Fruit fly (Drosophila melanogaster) whole organism, embryonic: ENCODE results near the gene CG7789.

Source experiments
- CG10147 ChIP-seq: fragments of 200-800 bp; sonication (Bioruptor generic); optimal IDR thresholded peaks from 2 replicates; lab custom pipeline; 2019; ENCODE audit warnings: missing biosample characterization, mild to moderate bottlenecking, missing genetic modification characterization, moderate library complexity
- CG11696 ChIP-seq: fragments of 200-800 bp; sonication (Bioruptor generic); IDR thresholded peaks from 2 replicates; pipeline ENCODE4 v1.3.6; 2022; ENCODE audit warnings: missing biosample characterization, missing genetic modification characterization
- CG14710 ChIP-seq: fragments of 200-800 bp; sonication (Bioruptor generic); optimal IDR thresholded peaks from 3 replicates; lab custom pipeline; 2019; ENCODE audit warnings: missing biosample characterization, mild to moderate bottlenecking, missing genetic modification characterization, moderate library complexity
- CG15269 ChIP-seq: fragments of 200-800 bp; sonication (Bioruptor generic); optimal IDR thresholded peaks from 2 replicates; lab custom pipeline; 2018; ENCODE audit warnings: missing biosample characterization, mild to moderate bottlenecking, missing genetic modification characterization, moderate library complexity
- CG16863 ChIP-seq: fragments of 200-800 bp; sonication (Bioruptor generic); optimal IDR thresholded peaks from 3 replicates; lab custom pipeline; 2016; ENCODE audit warnings: missing biosample characterization, missing genetic modification characterization
- CG18599 ChIP-seq: fragments of 200-800 bp; sonication (Bioruptor generic); optimal IDR thresholded peaks from 3 replicates; lab custom pipeline; 2017; ENCODE audit warnings: missing biosample characterization, missing genetic modification characterization, mild to moderate bottlenecking, moderate library complexity, missing genetic modification reagents
- CG2116 ChIP-seq: fragments of 200-800 bp; sonication (Bioruptor generic); optimal IDR thresholded peaks from 3 replicates; lab custom pipeline; 2018; ENCODE audit warnings: missing biosample characterization, mild to moderate bottlenecking, missing genetic modification characterization
- CG31365 ChIP-seq: fragments of 200-800 bp; sonication (Bioruptor generic); optimal IDR thresholded peaks from 2 replicates; lab custom pipeline; 2018; ENCODE audit warnings: missing biosample characterization, mild to moderate bottlenecking, missing genetic modification characterization
- CG32532 ChIP-seq: fragments of 200-800 bp; sonication (Bioruptor generic); IDR thresholded peaks from 2 replicates; pipeline ENCODE4 v1.3.6; 2022; ENCODE audit warnings: missing biosample characterization, missing genetic modification characterization
- CG32767 ChIP-seq: fragments of 200-800 bp; sonication (Bioruptor generic); IDR thresholded peaks from 2 replicates; pipeline ENCODE4 v1.3.6; 2022; ENCODE audit warnings: missing biosample characterization, missing genetic modification characterization
- CG3838 ChIP-seq: fragments of 200-800 bp; sonication (Bioruptor generic); optimal IDR thresholded peaks from 3 replicates; lab custom pipeline; 2016; ENCODE audit warnings: missing biosample characterization, missing genetic modification characterization
- CG4820 ChIP-seq: fragments of 200-800 bp; sonication (Bioruptor generic); optimal IDR thresholded peaks from 3 replicates; lab custom pipeline; 2016; ENCODE audit warnings: missing biosample characterization, missing genetic modification characterization
- CG5245 ChIP-seq: fragments of 200-800 bp; sonication (Bioruptor generic); optimal IDR thresholded peaks from 3 replicates; lab custom pipeline; 2016; ENCODE audit warnings: missing biosample characterization, missing genetic modification characterization
- CG8281 ChIP-seq: fragments of 200-800 bp; sonication (Bioruptor generic); optimal IDR thresholded peaks from 2 replicates; lab custom pipeline; 2018; ENCODE audit warnings: missing biosample characterization, mild to moderate bottlenecking, missing genetic modification characterization, moderate library complexity
- CG8765 ChIP-seq: fragments of 200-800 bp; sonication (Bioruptor generic); IDR thresholded peaks from 2 replicates; pipeline ENCODE4 v1.3.6; 2022; ENCODE audit warnings: missing biosample characterization, missing genetic modification characterization
- CG9876 ChIP-seq: fragments of 200-800 bp; sonication (Bioruptor generic); optimal IDR thresholded peaks from 2 replicates; lab custom pipeline; 2016; ENCODE audit warnings: missing biosample characterization, missing genetic modification characterization
- CHES-1-like ChIP-seq: fragments of 200-800 bp; sonication (Bioruptor generic); optimal IDR thresholded peaks from 2 replicates; lab custom pipeline; 2016; ENCODE audit warnings: missing biosample characterization, missing genetic modification characterization
- Dip3 ChIP-seq: fragments of 200-800 bp; sonication (Bioruptor generic); optimal IDR thresholded peaks from 3 replicates; lab custom pipeline; 2016; ENCODE audit warnings: missing biosample characterization, missing genetic modification characterization
- Doc2 ChIP-seq: fragments of 200-800 bp; sonication (Bioruptor generic); IDR thresholded peaks from 2 replicates; pipeline ENCODE4 v1.3.6; 2022; ENCODE audit warnings: missing biosample characterization, missing genetic modification characterization
- Dref ChIP-seq: fragments of 200-800 bp; sonication (Bioruptor generic); IDR thresholded peaks from 2 replicates; pipeline ENCODE4 v1.3.6; 2022; ENCODE audit warnings: missing biosample characterization, missing genetic modification characterization
- Gug ChIP-seq: fragments of 200-800 bp; sonication (Bioruptor generic); IDR thresholded peaks from 4 replicates; pipeline ENCODE4 v1.3.6; 2022; ENCODE audit warnings: missing biosample characterization, missing genetic modification characterization
- Hr39 ChIP-seq: fragments of >200 bp; optimal IDR thresholded peaks from 2 replicates; lab custom pipeline; 2017
- Hsf ChIP-seq: fragments of 200-800 bp; sonication (Bioruptor generic); optimal IDR thresholded peaks from 3 replicates; lab custom pipeline; 2016; ENCODE audit warnings: missing biosample characterization, missing genetic modification characterization
- Oli ChIP-seq: fragments of 200-800 bp; sonication (Bioruptor generic); optimal IDR thresholded peaks from 2 replicates; lab custom pipeline; 2018; ENCODE audit warnings: missing biosample characterization, mild to moderate bottlenecking, missing genetic modification characterization, moderate library complexity
- Ptx1 ChIP-seq: fragments of 200-800 bp; sonication (Bioruptor generic); IDR thresholded peaks from 2 replicates; pipeline ENCODE4 v1.3.6; 2022; ENCODE audit warnings: missing biosample characterization, missing genetic modification characterization
- Sin3A ChIP-seq: fragments of >200 bp; optimal IDR thresholded peaks from 2 replicates; lab custom pipeline; 2018
- ab ChIP-seq: fragments of 200-800 bp; sonication (Bioruptor generic); optimal IDR thresholded peaks from 2 replicates; lab custom pipeline; 2016; ENCODE audit warnings: missing biosample characterization, missing genetic modification characterization
- bowl ChIP-seq: fragments of 200-800 bp; sonication (Bioruptor generic); IDR thresholded peaks from 2 replicates; pipeline ENCODE4 v1.3.6; 2022; ENCODE audit warnings: missing biosample characterization, missing genetic modification characterization
- chm ChIP-seq: fragments of 200-800 bp; sonication (Bioruptor generic); IDR thresholded peaks from 2 replicates; pipeline ENCODE4 v1.3.6; 2022; ENCODE audit warnings: missing biosample characterization, missing genetic modification characterization
- corto ChIP-seq: fragments of 200-800 bp; sonication (Bioruptor generic); optimal IDR thresholded peaks from 2 replicates; lab custom pipeline; 2016; ENCODE audit warnings: missing biosample characterization, mild to moderate bottlenecking, missing genetic modification characterization, moderate library complexity
- crol ChIP-seq: fragments of 200-800 bp; sonication (Bioruptor generic); IDR thresholded peaks from 2 replicates; pipeline ENCODE4 v1.3.6; 2022; ENCODE audit warnings: missing biosample characterization, missing genetic modification characterization
- cwo ChIP-seq: fragments of 200-800 bp; sonication (Bioruptor generic); optimal IDR thresholded peaks from 3 replicates; lab custom pipeline; 2017; ENCODE audit warnings: missing biosample characterization, missing genetic modification characterization, mild to moderate bottlenecking, moderate library complexity, missing genetic modification reagents
- dati ChIP-seq: fragments of 200-800 bp; sonication (Bioruptor generic); IDR thresholded peaks from 2 replicates; pipeline ENCODE4 v1.3.6; 2022; ENCODE audit warnings: missing biosample characterization, missing genetic modification characterization
- dimm ChIP-seq: fragments of 200-800 bp; sonication (Bioruptor generic); IDR thresholded peaks from 2 replicates; pipeline ENCODE4 v1.3.6; 2022; ENCODE audit warnings: missing biosample characterization, missing genetic modification characterization
- dmrt11E ChIP-seq: fragments of 200-800 bp; sonication (Bioruptor generic); optimal IDR thresholded peaks from 3 replicates; lab custom pipeline; 2018; ENCODE audit warnings: missing biosample characterization, mild to moderate bottlenecking, missing genetic modification characterization, moderate library complexity
- en ChIP-seq: fragments of 200-800 bp; sonication (Bioruptor generic); optimal IDR thresholded peaks from 2 replicates; lab custom pipeline; 2016; ENCODE audit warnings: missing biosample characterization, missing genetic modification characterization
- ewg ChIP-seq: fragments of 200-800 bp; sonication (Bioruptor generic); optimal IDR thresholded peaks from 3 replicates; lab custom pipeline; 2017; ENCODE audit warnings: mild to moderate bottlenecking, missing biosample characterization, missing genetic modification reagents, missing genetic modification characterization
- exex ChIP-seq: fragments of 200-800 bp; sonication (Bioruptor generic); optimal IDR thresholded peaks from 4 replicates; lab custom pipeline; 2018; ENCODE audit warnings: missing biosample characterization, mild to moderate bottlenecking, missing genetic modification characterization, moderate library complexity
- fd64A ChIP-seq: fragments of 200-800 bp; sonication (Bioruptor generic); optimal IDR thresholded peaks from 3 replicates; lab custom pipeline; 2018; ENCODE audit warnings: missing biosample characterization, mild to moderate bottlenecking, missing genetic modification characterization
- fd96Cb ChIP-seq: fragments of 200-800 bp; sonication (Bioruptor generic); optimal IDR thresholded peaks from 2 replicates; lab custom pipeline; 2018; ENCODE audit warnings: missing biosample characterization, mild to moderate bottlenecking, missing genetic modification characterization, moderate library complexity
- fu2 ChIP-seq: fragments of 200-800 bp; sonication (Bioruptor generic); optimal IDR thresholded peaks from 2 replicates; lab custom pipeline; 2016; ENCODE audit warnings: missing biosample characterization, missing genetic modification characterization
- jumu ChIP-seq: fragments of 200-800 bp; sonication (Bioruptor generic); optimal IDR thresholded peaks from 3 replicates; lab custom pipeline; 2016; ENCODE audit warnings: missing biosample characterization, missing genetic modification characterization
- nom ChIP-seq: fragments of 200-800 bp; sonication (Bioruptor generic); optimal IDR thresholded peaks from 2 replicates; lab custom pipeline; 2017; ENCODE audit warnings: missing biosample characterization, missing genetic modification characterization, mild to moderate bottlenecking, moderate library complexity, missing genetic modification reagents
- otp ChIP-seq: fragments of 200-800 bp; sonication (Bioruptor generic); IDR thresholded peaks from 3 replicates; pipeline ENCODE4, ENCODE4 v1.3.6; 2022; ENCODE audit warnings: missing biosample characterization, missing genetic modification characterization
- run ChIP-seq: fragments of 200-800 bp; sonication (Bioruptor generic); optimal IDR thresholded peaks from 3 replicates; lab custom pipeline; 2018; ENCODE audit warnings: missing biosample characterization, mild to moderate bottlenecking, missing genetic modification characterization
- schlank ChIP-seq: fragments of 200-800 bp; sonication (Bioruptor generic); optimal IDR thresholded peaks from 2 replicates; lab custom pipeline; 2018; ENCODE audit warnings: missing biosample characterization, mild to moderate bottlenecking, missing genetic modification characterization
- shn ChIP-seq: fragments of 200-800 bp; sonication (Bioruptor generic); optimal IDR thresholded peaks from 3 replicates; lab custom pipeline; 2016; ENCODE audit warnings: missing biosample characterization, missing genetic modification characterization
- so ChIP-seq: fragments of 200-800 bp; sonication (Bioruptor generic); IDR thresholded peaks from 3 replicates; pipeline ENCODE4 v1.3.6; 2022; ENCODE audit warnings: missing biosample characterization, missing genetic modification characterization
- sug ChIP-seq: fragments of 200-800 bp; optimal IDR thresholded peaks from 2 replicates; lab custom pipeline; 2019; ENCODE audit warnings: missing biosample characterization, mild to moderate bottlenecking, missing genetic modification characterization, moderate library complexity
- trem ChIP-seq: fragments of 200-800 bp; optimal IDR thresholded peaks from 3 replicates; lab custom pipeline; 2019; ENCODE audit warnings: missing biosample characterization, mild to moderate bottlenecking, missing genetic modification characterization, moderate library complexity
- trh ChIP-seq: fragments of 200-800 bp; sonication (Bioruptor generic); optimal IDR thresholded peaks from 2 replicates; lab custom pipeline; 2016; ENCODE audit warnings: missing biosample characterization, missing genetic modification characterization
- twi ChIP-seq: fragments of 200-800 bp; optimal IDR thresholded peaks from 2 replicates; lab custom pipeline; 2019; ENCODE audit warnings: missing biosample characterization, mild to moderate bottlenecking, missing genetic modification characterization, moderate library complexity
- zen2 ChIP-seq: fragments of 200-800 bp; sonication (Bioruptor generic); IDR thresholded peaks from 3 replicates; pipeline ENCODE4 v1.3.6; 2022; ENCODE audit warnings: missing biosample characterization, missing genetic modification characterization; ENCODE audit not compliant: partially characterized antibody

Gene CG7789

DNA sequence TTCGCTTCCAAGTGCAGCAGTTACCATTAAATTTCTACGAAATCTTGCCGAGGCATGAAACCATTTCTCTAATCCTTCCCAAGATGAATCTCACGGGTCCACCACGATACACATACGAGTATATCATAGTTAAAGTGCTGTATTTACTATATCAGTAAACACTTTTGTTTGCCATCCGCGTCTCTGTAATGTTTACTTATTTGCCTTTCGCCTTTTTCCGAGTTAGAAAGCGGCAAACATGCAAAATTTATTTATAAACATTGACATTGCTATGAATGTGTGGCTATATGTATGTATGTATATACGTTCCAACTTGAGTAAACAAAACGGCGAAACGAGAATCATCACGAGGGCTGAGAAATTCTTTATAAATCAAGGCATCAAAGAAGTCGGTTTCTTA, 27.9 kb downstream of the CG7789 start (continued):
- TF ChIP-seq Dref (GFP tag; lab: Robert Waterston, UW) (no peak), schlank (tag; lab: Kevin White, UChicago) (no peak), exex (tag; lab: Kevin White, UChicago) (no peak), bowl (GFP tag; lab: Robert Waterston, UW) (no peak), CHES-1-like (GFP tag; lab: Kevin White, UChicago) (no peak), fd96Cb (tag; lab: Kevin White, UChicago) (no peak), Hr39 (lab: Kevin White, UChicago) (no peak), CG10147 (GFP tag; lab: Kevin White, UChicago) (no peak), CG9876 (GFP tag; lab: Kevin White, UChicago) (no peak), fd64A (GFP tag; lab: Kevin White, UChicago) (peak; percentile 87), so (GFP tag; lab: Robert Waterston, UW) (peak; percentile 21; the same call in 1 of the 3 replicates), CG15269 (tag; lab: Kevin White, UChicago) (no peak), sug (tag; lab: Kevin White, UChicago) (no peak), Ptx1 (GFP tag; lab: Robert Waterston, UW) (no peak), CG4820 (GFP tag; lab: Kevin White, UChicago) (no peak), dimm (GFP tag; lab: Robert Waterston, UW) (no peak), CG14710 (tag; lab: Kevin White, UChicago) (peak; percentile 82), chm (GFP tag; lab: Robert Waterston, UW) (no peak), CG31365 (tag; lab: Kevin White, UChicago) (peak; percentile 62), trem (tag; lab: Kevin White, UChicago) (peak; percentile 56), jumu (GFP tag; lab: Kevin White, UChicago) (no peak), twi (tag; lab: Kevin White, UChicago) (no peak), Sin3A (lab: Kevin White, UChicago) (no peak), otp (GFP tag; lab: Robert Waterston, UW) (0 out of 3 replicates have a peak, but pooled peaks have one; percentile 35), crol (GFP tag; lab: Robert Waterston, UW) (no peak), CG8281 (peak; percentile 29), fu2 (GFP tag; lab: Kevin White, UChicago) (no peak), run (no peak), dmrt11E (tag; lab: Kevin White, UChicago) (peak; percentile 18), corto (GFP tag; lab: Kevin White, UChicago) (no peak), en (GFP tag; lab: Kevin White, UChicago) (no peak), nom (GFP tag; lab: Kevin White, UChicago) (no peak), CG16863 (GFP tag; lab: Kevin White, UChicago) (no peak), CG2116 (GFP tag; lab: Kevin White, UChicago) (no peak), CG8765 (GFP tag; lab: Robert Waterston, UW) (no peak), trh (no peak), CG5245 (GFP tag; lab: Kevin White, UChicago) (no peak), ewg (no peak), Hsf (GFP tag; lab: Kevin White, UChicago) (no peak), CG32532 (GFP tag; lab: Robert Waterston, UW) (no peak), cwo (no peak), shn (GFP tag; lab: Kevin White, UChicago) (no peak), Doc2 (GFP tag; lab: Robert Waterston, UW) (no peak), ab (GFP tag; lab: Kevin White, UChicago) (no peak), CG11696 (GFP tag; lab: Robert Waterston, UW) (no peak), CG18599 (peak; percentile 70), Dip3 (GFP tag; lab: Kevin White, UChicago) (no peak), zen2 (GFP tag; lab: Robert Waterston, UW) (no peak), Gug (GFP tag; lab: Robert Waterston, UW) (no peak), Oli (tag; lab: Kevin White, UChicago) (no peak), CG32767 (GFP tag; lab: Robert Waterston, UW) (no peak), dati (GFP tag; lab: Robert Waterston, UW) (no peak), CG3838 (GFP tag; lab: Kevin White, UChicago) (no peak)
